Worm (Caenorhabditis elegans): ENCODE data around the gene ZK673.11.

The ZK673.11 gene

DNA sequence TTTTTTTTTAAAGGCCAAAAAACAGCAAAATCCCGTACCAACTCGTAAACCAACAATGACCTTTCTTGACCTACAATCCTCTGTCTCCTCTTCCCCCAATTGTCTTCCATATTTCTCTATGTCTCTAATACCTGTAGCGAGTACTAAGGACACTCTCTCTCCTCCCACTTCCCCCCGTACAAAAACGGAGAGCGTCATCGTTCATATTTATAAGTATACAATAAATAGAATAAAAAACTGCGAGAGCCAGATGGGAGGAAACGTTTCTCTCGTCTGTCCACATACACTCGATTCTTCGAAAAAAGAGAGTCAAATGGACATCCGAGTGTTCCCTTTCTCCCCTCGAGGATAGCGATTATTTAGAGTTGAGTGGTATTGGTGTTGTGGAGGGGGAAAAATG is 47.6 kb downstream of the ZK673.11 start:
- TF ChIP-seq hmg-4 (GFP tag; optimal IDR thresholded peaks at IDR 0.05) (peak; percentile 72), scrt-1 (GFP tag; IDR thresholded peaks at IDR 0.05) (no peak)

DNA sequence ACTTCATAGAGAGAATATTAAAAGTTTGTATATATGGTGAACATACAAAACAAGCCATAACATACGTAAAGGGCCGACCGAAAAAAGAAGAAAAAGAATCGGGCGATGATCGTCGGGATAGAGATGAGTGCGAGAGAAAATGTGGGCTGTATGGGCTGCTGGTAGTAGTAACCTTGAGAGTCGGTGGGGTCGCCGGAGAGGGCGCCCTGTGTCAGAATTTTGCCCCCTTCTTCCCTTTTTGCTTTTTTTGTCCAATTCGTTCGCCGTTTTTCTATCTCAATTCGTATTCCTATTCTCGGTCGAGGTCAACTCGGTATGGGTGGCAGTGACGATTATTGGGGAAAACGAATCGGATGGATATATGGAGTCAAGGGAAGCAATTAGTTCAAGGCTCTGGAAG is 48.9 kb downstream of the ZK673.11 start:
- TF ChIP-seq F13C5.2 (tag; optimal IDR thresholded peaks at IDR 0.05) = no peak
- TF ChIP-seq hmg-4 (GFP tag; optimal IDR thresholded peaks at IDR 0.05) = peak; percentile 18
- no peak for TF ChIP-seq flt-1 (GFP tag; IDR thresholded peaks at IDR 0.05)

DNA sequence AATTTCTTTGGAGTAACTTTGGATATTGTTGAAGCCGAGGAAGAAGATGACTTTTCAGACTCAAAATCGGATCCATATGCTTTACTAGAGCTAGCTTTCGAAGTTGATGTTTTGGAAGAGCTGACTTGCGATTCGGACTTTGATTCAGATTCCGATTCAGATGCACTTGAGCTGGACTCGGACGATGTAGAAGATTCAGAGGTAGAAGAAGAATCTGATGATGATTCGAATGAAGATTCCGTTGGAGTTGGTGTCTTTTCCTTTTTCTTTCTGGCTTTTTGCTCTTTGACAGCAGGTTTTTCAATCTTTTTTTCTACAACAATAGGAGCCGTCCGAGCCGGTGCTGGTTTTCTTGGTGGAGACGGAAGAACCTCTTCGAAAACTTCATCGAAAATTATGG is 50.8 kb downstream of the ZK673.11 start:
- TF ChIP-seq B0310.2 (tag; optimal IDR thresholded peaks at IDR 0.05) (no peak), ama-1 (optimal IDR thresholded peaks at IDR 0.05) (no peak), flt-1 (GFP tag; IDR thresholded peaks at IDR 0.05) (no peak), hmg-4 (GFP tag; optimal IDR thresholded peaks at IDR 0.05) (no peak), F13C5.2 (tag; optimal IDR thresholded peaks at IDR 0.05) (no peak)

DNA sequence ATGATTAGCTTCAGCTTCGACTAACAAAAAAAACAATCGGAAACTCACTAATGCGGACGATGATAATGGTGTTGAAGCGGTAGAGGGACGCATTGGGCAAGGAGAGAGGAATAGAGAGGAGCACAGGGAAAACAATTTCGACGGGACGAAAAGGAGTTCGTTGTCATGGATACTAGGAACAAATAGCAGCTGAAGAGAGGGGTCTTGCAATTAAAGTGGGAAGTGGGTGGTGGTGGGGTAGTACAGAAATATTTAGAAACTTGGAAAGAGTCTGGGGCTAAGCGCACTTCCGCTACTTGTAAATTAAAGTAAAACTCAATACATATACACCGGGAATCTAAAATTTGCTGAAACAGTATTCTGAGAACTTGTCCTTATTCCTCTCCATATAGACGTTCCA is 52.7 kb downstream of the ZK673.11 start, which contains the start of gene F59B10.2:
TSS of gene F59B10.2 (minus strand) at position 101 of the 400 bp plus-strand sequence.
- TF ChIP-seq aly-1 (tag; optimal IDR thresholded peaks at IDR 0.05) (no peak), sea-1 (GFP tag; conservative IDR thresholded peaks at IDR 0.05) (no peak), ama-1 (optimal IDR thresholded peaks at IDR 0.05) (no peak), ceh-36 (tag; optimal IDR thresholded peaks at IDR 0.05) (no peak), hmg-4 (GFP tag; optimal IDR thresholded peaks at IDR 0.05) (no peak), ets-7 (tag; optimal IDR thresholded peaks at IDR 0.05) (no peak), ceh-13 (GFP tag; optimal IDR thresholded peaks at IDR 0.05) (no peak), hnd-1 (tag; optimal IDR thresholded peaks at IDR 0.05) (no peak), flt-1 (GFP tag; IDR thresholded peaks at IDR 0.05) (no peak), pes-1 (GFP tag; IDR thresholded peaks at IDR 0.05) (no peak)

DNA sequence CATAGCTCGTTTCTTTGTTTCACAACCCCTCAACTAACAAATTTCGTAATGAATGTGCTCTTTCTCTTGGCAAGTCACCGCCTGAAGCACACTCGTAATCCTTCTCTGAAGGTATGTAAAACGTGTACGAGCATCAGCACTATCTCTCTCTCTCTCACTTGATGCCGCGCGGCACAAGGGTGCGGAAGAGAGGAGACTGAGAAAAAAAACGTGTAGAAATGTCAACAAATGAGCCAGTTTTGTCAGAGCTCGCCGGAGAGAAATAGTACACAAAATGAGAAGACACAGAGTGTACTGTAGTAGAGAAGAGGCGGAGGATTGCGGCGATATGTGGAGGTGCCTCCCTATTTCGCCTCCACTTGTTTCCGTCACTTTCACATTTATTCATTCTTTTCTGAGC is 53.2 kb downstream of the ZK673.11 start, which contains the start of gene F59B10.3:
TSS of gene F59B10.3 (plus strand) at position 301 of the 400 bp plus-strand sequence.
- TF ChIP-seq aly-1 (tag; optimal IDR thresholded peaks at IDR 0.05) (no peak), sea-1 (GFP tag; conservative IDR thresholded peaks at IDR 0.05) (no peak), hnd-1 (tag; optimal IDR thresholded peaks at IDR 0.05) (no peak), scrt-1 (GFP tag; IDR thresholded peaks at IDR 0.05) (no peak), tra-4 (tag; optimal IDR thresholded peaks at IDR 0.05) (no peak), flt-1 (GFP tag; IDR thresholded peaks at IDR 0.05) (no peak)
